Fruit fly (Drosophila melanogaster) whole organism: ENCODE results near the gene galla-2.

Experiments
- Dll ChIP-seq: fragments of >200 bp; optimal IDR thresholded peaks from 2 replicates; lab custom pipeline; 2017
- psq ChIP-seq: fragments of >200 bp; optimal IDR thresholded peaks from 2 replicates; lab custom pipeline; 2017
- usp ChIP-seq: fragments of >200 bp; optimal IDR thresholded peaks from 2 replicates; lab custom pipeline; 2017; ENCODE audit warnings: missing biosample characterization, missing genetic modification characterization, mixed read lengths

DNA sequence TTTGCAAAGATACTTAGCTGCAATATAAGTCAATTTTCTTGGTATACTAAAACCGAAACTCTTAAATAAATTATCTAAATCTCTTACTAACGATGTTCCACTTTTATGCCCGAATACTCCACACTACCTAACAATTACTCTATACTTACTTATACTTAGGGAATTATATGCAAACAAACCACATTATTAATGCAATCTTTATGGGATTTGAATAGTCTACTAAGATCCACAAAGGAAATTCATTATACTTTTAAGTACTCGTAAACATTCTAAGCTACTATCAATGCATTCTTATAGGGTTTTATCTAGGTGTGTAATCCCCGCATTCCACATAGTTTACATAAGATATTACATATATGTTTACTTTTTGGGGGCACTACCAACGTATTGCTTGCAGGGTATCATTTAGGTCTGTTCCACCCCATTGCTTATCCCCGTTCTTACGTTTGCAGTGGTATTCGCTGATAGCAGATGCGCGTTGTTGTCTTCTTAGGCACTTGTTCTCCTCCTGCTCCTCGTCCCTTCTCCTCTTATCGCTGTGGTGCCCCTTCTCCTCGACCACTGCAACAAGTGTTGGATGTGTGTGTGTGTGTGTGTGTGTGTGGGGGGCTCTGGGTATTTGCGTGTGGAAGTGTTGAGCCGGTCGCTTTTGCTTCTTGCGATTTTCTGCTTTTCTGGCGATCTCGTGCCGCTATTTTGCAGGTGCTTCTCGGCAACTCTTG, 15.0 kb downstream of the galla-2 start:
- TF ChIP-seq psq (lab: Kevin White, UChicago) (no peak), usp (GFP tag; lab: Kevin White, UChicago) (no peak), Dll (lab: Kevin White, UChicago) (no peak)
